Worm (Caenorhabditis elegans) whole organism, L1 larva: ENCODE measurements around the gene rpt-6.

Experiments
- C16A3.4 ChIP-seq: fragments of 150-350 bp; optimal IDR thresholded peaks from 2 replicates; lab custom pipeline; 2014; ENCODE audit warnings: missing biosample characterization, missing genetic modification characterization
- aly-2 ChIP-seq: fragments of 150-350 bp; optimal IDR thresholded peaks from 2 replicates; lab custom pipeline; 2014; ENCODE audit warnings: missing biosample characterization, missing genetic modification characterization
- ceh-63 ChIP-seq: fragments of 200-800 bp; sonication (Bioruptor generic); optimal IDR thresholded peaks from 2 replicates; lab custom pipeline; 2018; ENCODE audit warnings: mild to moderate bottlenecking, missing genetic modification characterization, missing compliant biosample characterization
- ceh-8 ChIP-seq: fragments of 200-800 bp; sonication (Bioruptor generic); optimal IDR thresholded peaks from 2 replicates; lab custom pipeline; 2018; ENCODE audit warnings: mild to moderate bottlenecking, missing genetic modification characterization, moderate library complexity, missing compliant biosample characterization
- ceh-88 ChIP-seq: fragments of 200-800 bp; sonication (Bioruptor generic); IDR thresholded peaks from 2 replicates; pipeline ENCODE4 v1.3.6; 2022; ENCODE audit warnings: missing genetic modification characterization, missing compliant biosample characterization
- ceh-90 ChIP-seq: sonication (generic microtip); optimal IDR thresholded peaks from 2 replicates; lab custom pipeline; 2016; ENCODE audit warnings: missing genetic modification characterization, missing compliant biosample characterization
- efl-1 ChIP-seq, 4 experiments: fragments of 150-350 bp; optimal IDR thresholded peaks in 3 of 4; peaks in 1 of 4; 1 replicate in 1 of 4; 2 replicates in 3 of 4; lab custom pipeline; 2014; ENCODE audit warnings: missing biosample characterization in 2 of 4, missing genetic modification characterization in 2 of 4, missing genetic modification reagents in 2 of 4
- efl-3 ChIP-seq: fragments of 200-800 bp; sonication (Bioruptor generic); optimal IDR thresholded peaks from 2 replicates; lab custom pipeline; 2018; ENCODE audit warnings: mild to moderate bottlenecking, missing genetic modification characterization, missing compliant biosample characterization
- egl-13 ChIP-seq: sonication (generic microtip); optimal IDR thresholded peaks from 2 replicates; lab custom pipeline; 2016; ENCODE audit warnings: missing genotype, missing genetic modification reagents, missing genetic modification characterization, missing compliant biosample characterization
- elt-2 ChIP-seq: sonication (generic microtip); optimal IDR thresholded peaks from 2 replicates; lab custom pipeline; 2016; ENCODE audit warnings: missing genetic modification characterization, mild to moderate bottlenecking, inconsistent platforms, missing compliant biosample characterization, missing genetic modification reagents
- elt-3 ChIP-seq, 6 experiments: fragments of 150-350 bp in 1 of 6; sonication (generic microtip); optimal IDR thresholded peaks; 2 replicates each; lab custom pipeline; 2017 to 2018; ENCODE audit warnings: missing biosample characterization in 6 of 6, missing genetic modification characterization in 6 of 6, inconsistent platforms in 1 of 6
- ets-5 ChIP-seq: fragments of 200-800 bp; sonication (Bioruptor generic); IDR thresholded peaks from 2 replicates; pipeline ENCODE4 v1.3.6; 2022; ENCODE audit warnings: missing genetic modification characterization, missing compliant biosample characterization
- fkh-10 ChIP-seq: sonication (generic microtip); optimal IDR thresholded peaks from 2 replicates; lab custom pipeline; 2017; ENCODE audit warnings: missing biosample characterization, missing genetic modification reagents, missing genetic modification characterization
- fkh-4 ChIP-seq: sonication (generic microtip); optimal IDR thresholded peaks from 2 replicates; lab custom pipeline; 2016; ENCODE audit warnings: missing compliant biosample characterization, missing genetic modification characterization, borderline replicate concordance
- fkh-8 ChIP-seq: sonication (generic microtip); optimal IDR thresholded peaks from 2 replicates; lab custom pipeline; 2016; ENCODE audit warnings: mild to moderate bottlenecking, missing genetic modification characterization, missing compliant biosample characterization
- fos-1 ChIP-seq: fragments of 150-350 bp; optimal IDR thresholded peaks from 2 replicates; lab custom pipeline; 2014; ENCODE audit warnings: missing biosample characterization, missing genetic modification characterization
- hlh-4 ChIP-seq: sonication (generic microtip); optimal IDR thresholded peaks from 2 replicates; lab custom pipeline; 2016; ENCODE audit warnings: mild to moderate bottlenecking, missing genetic modification characterization, missing compliant biosample characterization
- hpl-2 ChIP-seq: fragments of 150-350 bp; optimal IDR thresholded peaks from 2 replicates; lab custom pipeline; 2014; ENCODE audit warnings: missing biosample characterization, missing genetic modification reagents, missing genetic modification characterization
- isw-1 ChIP-seq: fragments of 200-800 bp; sonication (Bioruptor generic); IDR thresholded peaks from 2 replicates; pipeline ENCODE4 v1.3.6; 2022; ENCODE audit warnings: missing genetic modification characterization, missing compliant biosample characterization
- jun-1 ChIP-seq: fragments of 150-350 bp; optimal IDR thresholded peaks from 2 replicates; lab custom pipeline; 2014; ENCODE audit warnings: missing biosample characterization, missing genetic modification reagents, missing genetic modification characterization
- lin-14 ChIP-seq: fragments of 200-800 bp; sonication (Bioruptor generic); optimal IDR thresholded peaks from 2 replicates; lab custom pipeline; 2018; ENCODE audit warnings: mild to moderate bottlenecking, missing genetic modification characterization, moderate library complexity, missing compliant biosample characterization
- lin-15B ChIP-seq: fragments of 150-350 bp; sonication (generic microtip); optimal IDR thresholded peaks from 3 replicates; lab custom pipeline; 2014; ENCODE audit warnings: missing biosample characterization, missing genetic modification characterization
- lin-35 ChIP-seq, 2 experiments: fragments of 150-350 bp; optimal IDR thresholded peaks; 2 replicates each; lab custom pipeline; 2014; ENCODE audit warnings: missing biosample characterization in 2 of 2, missing genetic modification characterization in 2 of 2, missing genetic modification reagents in 2 of 2
- lin-39 ChIP-seq: fragments of 150-350 bp; optimal IDR thresholded peaks from 2 replicates; lab custom pipeline; 2014; ENCODE audit warnings: missing biosample characterization, missing genetic modification reagents, missing genetic modification characterization
- mab-9 ChIP-seq: fragments of 200-800 bp; sonication (Bioruptor generic); IDR thresholded peaks from 2 replicates; pipeline ENCODE4 v1.3.6; 2022; ENCODE audit warnings: missing genetic modification reagents, missing genetic modification characterization, missing compliant biosample characterization
- mep-1 ChIP-seq: fragments of 150-350 bp; optimal IDR thresholded peaks from 2 replicates; lab custom pipeline; 2014; ENCODE audit warnings: missing biosample characterization, missing genetic modification characterization
- nhr-11 ChIP-seq: fragments of 150-350 bp; optimal IDR thresholded peaks from 2 replicates; lab custom pipeline; 2014; ENCODE audit warnings: missing biosample characterization, missing genetic modification characterization
- nhr-12 ChIP-seq: sonication (generic microtip); optimal IDR thresholded peaks from 2 replicates; lab custom pipeline; 2017; ENCODE audit warnings: missing biosample characterization, missing genetic modification characterization
- nhr-19 ChIP-seq: fragments of 200-800 bp; sonication (Bioruptor generic); conservative IDR thresholded peaks from 2 replicates; pipeline ENCODE4 v1.3.6; 2022; ENCODE audit warnings: missing genetic modification characterization, missing compliant biosample characterization
- nhr-20 ChIP-seq: sonication (generic microtip); optimal IDR thresholded peaks from 2 replicates; lab custom pipeline; 2016; ENCODE audit warnings: mild to moderate bottlenecking, missing genetic modification characterization, missing compliant biosample characterization
- nhr-28 ChIP-seq: fragments of 150-350 bp; optimal IDR thresholded peaks from 2 replicates; lab custom pipeline; 2014; ENCODE audit warnings: missing biosample characterization, missing genetic modification characterization
- nhr-47 ChIP-seq: sonication (generic microtip); optimal IDR thresholded peaks from 2 replicates; lab custom pipeline; 2016; ENCODE audit warnings: mild to moderate bottlenecking, missing genetic modification characterization, moderate library complexity, missing compliant biosample characterization
- nhr-71 ChIP-seq: sonication (generic microtip); optimal IDR thresholded peaks from 2 replicates; lab custom pipeline; 2016; ENCODE audit warnings: mild to moderate bottlenecking, missing genetic modification characterization, moderate library complexity, missing compliant biosample characterization
- nhr-76 ChIP-seq: sonication (generic microtip); optimal IDR thresholded peaks from 2 replicates; lab custom pipeline; 2017; ENCODE audit warnings: missing biosample characterization, missing genetic modification characterization
- nhr-77 ChIP-seq: fragments of 150-350 bp; optimal IDR thresholded peaks from 2 replicates; lab custom pipeline; 2014; ENCODE audit warnings: missing biosample characterization, missing genetic modification characterization
- nhr-84 ChIP-seq: sonication (generic microtip); optimal IDR thresholded peaks from 2 replicates; lab custom pipeline; 2017; ENCODE audit warnings: missing biosample characterization, missing genetic modification characterization
- nhr-90 ChIP-seq: sonication (generic microtip); optimal IDR thresholded peaks from 2 replicates; lab custom pipeline; 2016; ENCODE audit warnings: mild to moderate bottlenecking, missing genetic modification characterization, missing compliant biosample characterization; ENCODE audit not compliant: poor library complexity
- pax-3 ChIP-seq: fragments of 200-800 bp; sonication (Bioruptor generic); optimal IDR thresholded peaks from 2 replicates; lab custom pipeline; 2018; ENCODE audit warnings: mild to moderate bottlenecking, missing genetic modification characterization, moderate library complexity, missing compliant biosample characterization
- skn-1 ChIP-seq: fragments of 150-350 bp; optimal IDR thresholded peaks from 2 replicates; lab custom pipeline; 2014; ENCODE audit warnings: missing biosample characterization, missing genetic modification characterization
- snpc-4 ChIP-seq: fragments of 150-350 bp; optimal IDR thresholded peaks from 2 replicates; lab custom pipeline; 2014; ENCODE audit warnings: missing biosample characterization, missing genetic modification characterization
- snu-23 ChIP-seq: sonication (generic microtip); optimal IDR thresholded peaks from 2 replicates; lab custom pipeline; 2016; ENCODE audit warnings: missing genetic modification characterization, missing compliant biosample characterization
- sox-4 ChIP-seq: sonication (generic microtip); optimal IDR thresholded peaks from 2 replicates; lab custom pipeline; 2016; ENCODE audit warnings: missing genetic modification characterization, missing compliant biosample characterization
- sptf-1 ChIP-seq: fragments of 150-350 bp; optimal IDR thresholded peaks from 2 replicates; lab custom pipeline; 2014; ENCODE audit warnings: missing biosample characterization, missing genetic modification characterization
- sup-37 ChIP-seq: fragments of 200-800 bp; sonication (Bioruptor generic); optimal IDR thresholded peaks from 2 replicates; lab custom pipeline; 2018; ENCODE audit warnings: mild to moderate bottlenecking, missing genetic modification characterization, missing compliant biosample characterization
- tlp-1 ChIP-seq: fragments of 150-350 bp; optimal IDR thresholded peaks from 2 replicates; lab custom pipeline; 2014; ENCODE audit warnings: missing biosample characterization, missing genetic modification characterization
- unc-130 ChIP-seq: fragments of 150-350 bp; optimal IDR thresholded peaks from 2 replicates; lab custom pipeline; 2017; ENCODE audit warnings: missing biosample characterization, missing genetic modification characterization, inconsistent platforms
- unc-30 ChIP-seq: sonication (generic microtip); optimal IDR thresholded peaks from 2 replicates; lab custom pipeline; 2017; ENCODE audit warnings: missing biosample characterization, missing genetic modification characterization
- unc-62 ChIP-seq: fragments of 150-350 bp; optimal IDR thresholded peaks from 2 replicates; lab custom pipeline; 2014; ENCODE audit warnings: missing biosample characterization, missing genetic modification reagents, missing genetic modification characterization
- vab-15 ChIP-seq: sonication (generic microtip); optimal IDR thresholded peaks from 2 replicates; lab custom pipeline; 2017; ENCODE audit warnings: missing genotype, mild to moderate bottlenecking, missing genetic modification characterization, missing compliant biosample characterization
- zag-1 ChIP-seq: fragments of 150-350 bp; optimal IDR thresholded peaks from 2 replicates; lab custom pipeline; 2014; ENCODE audit warnings: missing biosample characterization, missing genetic modification characterization
- ztf-4 ChIP-seq: fragments of 150-350 bp; optimal IDR thresholded peaks from 2 replicates; lab custom pipeline; 2014; ENCODE audit warnings: missing biosample characterization, missing genetic modification characterization

The rpt-6 gene

DNA sequence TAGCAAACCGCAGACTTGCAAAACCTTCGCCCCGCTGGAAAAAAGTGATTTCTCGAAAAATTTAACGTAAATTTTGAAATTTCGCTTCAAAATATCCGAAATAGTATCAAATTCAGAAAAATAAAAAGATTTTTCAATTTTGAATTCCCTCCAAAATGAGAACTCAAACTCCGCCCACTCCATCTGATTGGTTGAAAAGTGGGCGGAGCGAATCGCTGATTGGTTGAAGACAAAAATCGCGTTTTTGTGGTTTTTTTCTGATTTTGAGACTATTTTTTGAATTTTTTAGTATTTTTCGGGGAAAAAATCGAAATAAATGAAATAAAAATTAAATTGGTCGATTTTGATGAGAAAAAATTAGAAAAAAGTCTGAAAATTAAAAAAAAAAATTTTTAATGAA is 21.2 kb upstream of the rpt-6 start:
- TF ChIP-seq sptf-1 (tag; lab: Kevin White, UChicago) (no peak), efl-1 (optimal IDR thresholded peaks at IDR 0.05; lab: Kevin White, UChicago) (no peak), efl-1 (GFP tag; optimal IDR thresholded peaks at IDR 0.05 in 1 of 2; lab: Kevin White, UChicago) (peak in 1 of 2 experiments; percentile 34)
- TF ChIP-seq, all 84 proteins: peak for 1

ce11 chrIII:12351301-12351700 is 19.0 kb upstream of the rpt-6 start, which contains the start of the genes pph-4.1 and Y75B8A.31:
TSS of gene pph-4.1 (minus strand) at chrIII:12351336.
TSS of gene Y75B8A.31 (plus strand) at chrIII:12351642.
- peak in 1 of 6 experiments; percentile 72 for TF ChIP-seq elt-3 (tag; optimal IDR thresholded peaks at IDR 0.05; lab: Kevin White, UChicago)
- TF ChIP-seq snu-23: peak; percentile 92
- peak; percentile 59 for TF ChIP-seq snpc-4
- TF ChIP-seq mab-9 (GFP tag; lab: Robert Waterston, UW): peak; percentile 74
- TF ChIP-seq unc-62 (GFP tag; lab: Kevin White, UChicago): no peak
- peak; percentile 19 for TF ChIP-seq nhr-77 (tag; lab: Kevin White, UChicago)
- TF ChIP-seq ceh-63 (GFP tag; lab: Kevin White, UChicago): no peak
- peak; percentile 78 for TF ChIP-seq isw-1 (GFP tag; lab: Robert Waterston, UW)
- no peak for TF ChIP-seq nhr-84 (tag; lab: Kevin White, UChicago)
- peak; percentile 21 for TF ChIP-seq hpl-2 (GFP tag; lab: Kevin White, UChicago)
- peak; percentile 80 for TF ChIP-seq sox-4
- no peak for TF ChIP-seq aly-2 (tag; lab: Kevin White, UChicago)
- no peak for TF ChIP-seq zag-1
- TF ChIP-seq lin-39 (tag; lab: Kevin White, UChicago): peak; percentile 69
- TF ChIP-seq nhr-47 (tag; lab: Kevin White, UChicago): peak; percentile 91
- peak; percentile 95 for TF ChIP-seq nhr-71
- peak; percentile 93 for TF ChIP-seq nhr-90 (tag; lab: Kevin White, UChicago)
- peak; percentile 90 for TF ChIP-seq fkh-8 (tag; lab: Kevin White, UChicago)
- TF ChIP-seq fkh-4: peak; percentile 83
- peak; percentile 78 to 80 for TF ChIP-seq lin-35 (GFP tag; optimal IDR thresholded peaks at IDR 0.05; lab: Kevin White, UChicago)
- peak; percentile 92 for TF ChIP-seq mep-1 (tag; lab: Kevin White, UChicago)
- TF ChIP-seq ceh-88: 0 out of 2 replicates have a peak, but pooled peaks have one; percentile 14
- no peak for TF ChIP-seq hlh-4
- peak; percentile 55 for TF ChIP-seq C16A3.4 (tag; lab: Kevin White, UChicago)
- TF ChIP-seq vab-15: peak; percentile 44
- no peak for TF ChIP-seq nhr-76 (tag; lab: Kevin White, UChicago)
- peak; percentile 88 for TF ChIP-seq nhr-20
- TF ChIP-seq unc-30 (tag; lab: Kevin White, UChicago): no peak
- TF ChIP-seq ets-5 (GFP tag; lab: Robert Waterston, UW): no peak
- TF ChIP-seq lin-14 (GFP tag; lab: Kevin White, UChicago): no peak
- no peak for TF ChIP-seq fkh-10
- TF ChIP-seq nhr-12 (tag; lab: Kevin White, UChicago): no peak
- TF ChIP-seq sptf-1 (tag; lab: Kevin White, UChicago): no peak
- TF ChIP-seq nhr-11 (tag; lab: Kevin White, UChicago): peak; percentile 39
- no peak for TF ChIP-seq ztf-4 (tag; lab: Kevin White, UChicago)
- peak; percentile 60 for TF ChIP-seq sup-37 (GFP tag; lab: Kevin White, UChicago)
- TF ChIP-seq efl-3 (GFP tag; lab: Kevin White, UChicago): no peak
- TF ChIP-seq elt-2 (tag; lab: Kevin White, UChicago): peak; percentile 44
- no peak for TF ChIP-seq fos-1 (tag; lab: Kevin White, UChicago)
- TF ChIP-seq pax-3: peak; percentile 87
- TF ChIP-seq ceh-90: peak; percentile 92
- no peak for TF ChIP-seq tlp-1
- TF ChIP-seq egl-13 (tag; lab: Kevin White, UChicago): peak; percentile 89
- TF ChIP-seq nhr-28: no peak
- TF ChIP-seq skn-1: peak; percentile 89
- peak; percentile 51 for TF ChIP-seq jun-1 (tag; lab: Kevin White, UChicago)
- peak; percentile 96 for TF ChIP-seq lin-15B
- TF ChIP-seq nhr-19 (GFP tag; lab: Robert Waterston, UW): peak; percentile 85
- peak; percentile 91 for TF ChIP-seq unc-130 (tag; lab: Kevin White, UChicago)
- no peak for TF ChIP-seq ceh-8 (GFP tag; lab: Kevin White, UChicago)
